Fruit fly (Drosophila melanogaster) S2 (cell line): ENCODE measurements around the gene CG43851.

ENCODE experiments used
- CG8478 ChIP-seq: fragments of >200 bp; optimal IDR thresholded peaks from 2 replicates; lab custom pipeline; 2018
- CTCF ChIP-seq, 2 experiments: fragments of >200 bp; optimal IDR thresholded peaks; 2 replicates each; lab custom pipeline; 2018

Gene CG43851

DNA sequence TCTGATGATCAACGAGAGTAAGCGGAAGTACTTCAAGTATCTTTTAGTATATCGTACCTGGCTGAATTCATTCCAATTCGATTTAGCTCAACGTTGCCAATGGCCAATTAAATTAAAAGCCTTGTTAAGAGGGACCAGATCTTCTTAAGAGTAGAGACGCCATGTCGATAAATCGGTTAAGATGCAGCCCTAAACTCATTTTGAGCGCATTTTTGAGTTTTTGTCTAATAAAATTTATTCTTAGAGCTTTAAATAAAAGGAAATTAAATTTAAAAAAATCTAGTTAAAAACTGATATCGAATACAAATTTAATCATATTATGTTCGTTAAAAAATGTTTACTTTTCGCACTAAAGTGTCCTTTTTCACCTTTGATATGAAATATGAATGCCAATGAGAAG, 48.7 kb downstream of the CG43851 start, which contains the start of gene Trf5:
Gene Trf5, minus strand, starts transcription at position 101 of the 400 bp plus-strand sequence.
- TF ChIP-seq CG8478 (lab: Kevin White, UChicago) = no peak
- TF ChIP-seq CTCF (optimal IDR thresholded peaks at IDR 0.05; lab: Kevin White, UChicago) = no peak
